Fruit fly (Drosophila melanogaster) whole organism, embryonic: Measurements from ENCODE around the gene CG3008.

Source experiments
- BEAF-32 ChIP-seq: fragments of 200-800 bp; sonication (Bioruptor generic); optimal IDR thresholded peaks from 3 replicates; lab custom pipeline; 2017; ENCODE audit warnings: missing biosample characterization, missing genetic modification characterization, mild to moderate bottlenecking, moderate library complexity, missing genetic modification reagents
- CG10543 ChIP-seq: fragments of 200-800 bp; sonication (Bioruptor generic); optimal IDR thresholded peaks from 3 replicates; lab custom pipeline; 2017; ENCODE audit warnings: missing biosample characterization, mild to moderate bottlenecking, missing genetic modification characterization, moderate library complexity
- CG12219 ChIP-seq: fragments of 200-800 bp; sonication (Bioruptor generic); optimal IDR thresholded peaks from 3 replicates; lab custom pipeline; 2018; ENCODE audit warnings: missing biosample characterization, mild to moderate bottlenecking, missing genetic modification characterization
- CG13775 ChIP-seq: fragments of 200-800 bp; sonication (Bioruptor generic); optimal IDR thresholded peaks from 3 replicates; lab custom pipeline; 2017; ENCODE audit warnings: missing biosample characterization, mild to moderate bottlenecking, missing genetic modification characterization
- CG14050 ChIP-seq: fragments of 200-800 bp; sonication (Bioruptor generic); IDR thresholded peaks from 3 replicates; pipeline ENCODE4 v1.3.6; 2022; ENCODE audit warnings: missing biosample characterization, missing genetic modification characterization
- CG15073 ChIP-seq: fragments of 200-800 bp; sonication (Bioruptor generic); optimal IDR thresholded peaks from 2 replicates; lab custom pipeline; 2016; ENCODE audit warnings: missing biosample characterization, missing genetic modification characterization
- CG1529 ChIP-seq: fragments of 200-800 bp; sonication (Bioruptor generic); optimal IDR thresholded peaks from 3 replicates; lab custom pipeline; 2018; ENCODE audit warnings: missing biosample characterization, missing genetic modification characterization
- CG15696 ChIP-seq: fragments of 200-800 bp; sonication (Bioruptor generic); optimal IDR thresholded peaks from 2 replicates; lab custom pipeline; 2019; ENCODE audit warnings: missing biosample characterization, mild to moderate bottlenecking, missing genetic modification characterization, moderate library complexity
- CG16815 ChIP-seq: fragments of 200-800 bp; sonication (Bioruptor generic); optimal IDR thresholded peaks from 3 replicates; lab custom pipeline; 2017; ENCODE audit warnings: missing biosample characterization, mild to moderate bottlenecking, missing genetic modification characterization
- CG2120 ChIP-seq: fragments of 200-800 bp; sonication (Bioruptor generic); optimal IDR thresholded peaks from 3 replicates; lab custom pipeline; 2016; ENCODE audit warnings: missing biosample characterization, missing genetic modification characterization
- CG30020 ChIP-seq: fragments of 200-800 bp; optimal IDR thresholded peaks from 2 replicates; lab custom pipeline; 2019; ENCODE audit warnings: missing biosample characterization, mild to moderate bottlenecking, missing genetic modification characterization, moderate library complexity
- CG31388 ChIP-seq: fragments of 200-800 bp; sonication (Bioruptor generic); optimal IDR thresholded peaks from 2 replicates; lab custom pipeline; 2016; ENCODE audit warnings: missing biosample characterization, missing genetic modification characterization
- CG3163 ChIP-seq: fragments of 200-800 bp; sonication (Bioruptor generic); optimal IDR thresholded peaks from 3 replicates; lab custom pipeline; 2016; ENCODE audit warnings: missing biosample characterization, missing genetic modification characterization
- CG32532 ChIP-seq: fragments of 200-800 bp; sonication (Bioruptor generic); IDR thresholded peaks from 2 replicates; pipeline ENCODE4 v1.3.6; 2022; ENCODE audit warnings: missing biosample characterization, missing genetic modification characterization
- CG3407 ChIP-seq: fragments of 200-800 bp; sonication (Bioruptor generic); optimal IDR thresholded peaks from 2 replicates; lab custom pipeline; 2018; ENCODE audit warnings: missing biosample characterization, mild to moderate bottlenecking, missing genetic modification characterization
- CG3726 ChIP-seq: fragments of 200-800 bp; sonication (Bioruptor generic); IDR thresholded peaks from 3 replicates; pipeline ENCODE4, ENCODE4 v1.3.6; 2022; ENCODE audit warnings: missing biosample characterization, missing genetic modification characterization
- CG4854 ChIP-seq: fragments of 200-800 bp; sonication (Bioruptor generic); optimal IDR thresholded peaks from 2 replicates; lab custom pipeline; 2016; ENCODE audit warnings: missing biosample characterization, missing genetic modification characterization, inconsistent platforms
- CG6272 ChIP-seq: fragments of 200-800 bp; sonication (Bioruptor generic); IDR thresholded peaks from 2 replicates; pipeline ENCODE4 v1.3.6; 2022; ENCODE audit warnings: missing biosample characterization, missing genetic modification characterization
- CG6791 ChIP-seq: fragments of 200-800 bp; sonication (Bioruptor generic); IDR thresholded peaks from 3 replicates; pipeline ENCODE4 v1.3.6; 2022; ENCODE audit warnings: missing biosample characterization, missing genetic modification characterization; ENCODE audit not compliant: partially characterized antibody
- CG9797 ChIP-seq: fragments of 200-800 bp; sonication (Bioruptor generic); optimal IDR thresholded peaks from 3 replicates; lab custom pipeline; 2018; ENCODE audit warnings: missing biosample characterization, mild to moderate bottlenecking, missing genetic modification characterization
- Dll ChIP-seq: fragments of 200-800 bp; sonication (Bioruptor generic); IDR thresholded peaks from 4 replicates; pipeline ENCODE4 v1.3.6; 2022; ENCODE audit warnings: missing biosample characterization, missing genetic modification characterization; ENCODE audit not compliant: partially characterized antibody
- Fer1 ChIP-seq: fragments of 200-800 bp; sonication (Bioruptor generic); optimal IDR thresholded peaks from 2 replicates; lab custom pipeline; 2017; ENCODE audit warnings: missing biosample characterization, mild to moderate bottlenecking, missing genetic modification characterization
- Jarid2 ChIP-seq: fragments of 200-800 bp; sonication (Bioruptor generic); optimal IDR thresholded peaks from 3 replicates; lab custom pipeline; 2017; ENCODE audit warnings: mild to moderate bottlenecking, missing biosample characterization, missing genetic modification reagents, missing genetic modification characterization
- MBD-R2 ChIP-seq: fragments of 200-800 bp; sonication (Bioruptor generic); IDR thresholded peaks from 2 replicates; pipeline ENCODE4 v1.3.6; 2022; ENCODE audit warnings: missing biosample characterization, missing genetic modification characterization
- Nf-YB ChIP-seq: fragments of 200-800 bp; sonication (Bioruptor generic); optimal IDR thresholded peaks from 3 replicates; lab custom pipeline; 2019; ENCODE audit warnings: missing biosample characterization, mild to moderate bottlenecking, missing genetic modification characterization, moderate library complexity
- Oaz ChIP-seq: fragments of 200-800 bp; sonication (Bioruptor generic); IDR thresholded peaks from 2 replicates; pipeline ENCODE4 v1.3.6; 2022; ENCODE audit warnings: missing biosample characterization, missing genetic modification characterization
- Rx ChIP-seq: fragments of 200-800 bp; sonication (Bioruptor generic); IDR thresholded peaks from 2 replicates; pipeline ENCODE4 v1.3.6; 2022; ENCODE audit warnings: missing biosample characterization, missing genetic modification characterization
- Sox100B ChIP-seq: fragments of 200-800 bp; sonication (Bioruptor generic); optimal IDR thresholded peaks from 3 replicates; lab custom pipeline; 2018; ENCODE audit warnings: missing biosample characterization, mild to moderate bottlenecking, missing genetic modification characterization
- al ChIP-seq: fragments of 200-800 bp; sonication (Bioruptor generic); IDR thresholded peaks from 2 replicates; pipeline ENCODE4 v1.3.6; 2022; ENCODE audit warnings: missing biosample characterization, missing genetic modification characterization
- az2 ChIP-seq: fragments of 200-800 bp; sonication (Bioruptor generic); optimal IDR thresholded peaks from 3 replicates; lab custom pipeline; 2016; ENCODE audit warnings: missing biosample characterization, missing genetic modification characterization
- cas ChIP-seq: fragments of 200-800 bp; sonication (Bioruptor generic); IDR thresholded peaks from 2 replicates; pipeline ENCODE4 v1.3.6; 2022; ENCODE audit warnings: missing biosample characterization, missing genetic modification characterization
- crol ChIP-seq: fragments of 200-800 bp; sonication (Bioruptor generic); IDR thresholded peaks from 2 replicates; pipeline ENCODE4 v1.3.6; 2022; ENCODE audit warnings: missing biosample characterization, missing genetic modification characterization
- cwo ChIP-seq: fragments of 200-800 bp; sonication (Bioruptor generic); optimal IDR thresholded peaks from 3 replicates; lab custom pipeline; 2017; ENCODE audit warnings: missing biosample characterization, missing genetic modification characterization, mild to moderate bottlenecking, moderate library complexity, missing genetic modification reagents
- fd102C ChIP-seq: fragments of 200-800 bp; sonication (Bioruptor generic); optimal IDR thresholded peaks from 2 replicates; lab custom pipeline; 2018; ENCODE audit warnings: missing biosample characterization, mild to moderate bottlenecking, missing genetic modification characterization, moderate library complexity
- fu2 ChIP-seq: fragments of 200-800 bp; sonication (Bioruptor generic); optimal IDR thresholded peaks from 2 replicates; lab custom pipeline; 2016; ENCODE audit warnings: missing biosample characterization, missing genetic modification characterization
- hth ChIP-seq: fragments of >200 bp; optimal IDR thresholded peaks from 2 replicates; lab custom pipeline; 2017; ENCODE audit warnings: inconsistent platforms
- ind ChIP-seq: fragments of 200-800 bp; sonication (Bioruptor generic); optimal IDR thresholded peaks from 3 replicates; lab custom pipeline; 2016; ENCODE audit warnings: missing biosample characterization, missing genetic modification characterization
- jumu ChIP-seq: fragments of 200-800 bp; sonication (Bioruptor generic); optimal IDR thresholded peaks from 3 replicates; lab custom pipeline; 2016; ENCODE audit warnings: missing biosample characterization, missing genetic modification characterization
- knrl ChIP-seq: fragments of 200-800 bp; sonication (Bioruptor generic); IDR thresholded peaks from 3 replicates; pipeline ENCODE4 v1.3.6; 2022; ENCODE audit warnings: missing biosample characterization, missing genetic modification characterization; ENCODE audit not compliant: partially characterized antibody
- maf-S ChIP-seq: fragments of 200-800 bp; sonication (Bioruptor generic); optimal IDR thresholded peaks from 2 replicates; lab custom pipeline; 2016; ENCODE audit warnings: missing biosample characterization, missing genetic modification characterization
- onecut ChIP-seq: fragments of 200-800 bp; sonication (Bioruptor generic); IDR thresholded peaks from 2 replicates; pipeline ENCODE4 v1.3.6; 2022; ENCODE audit warnings: missing biosample characterization, missing genetic modification characterization
- org-1 ChIP-seq: fragments of 200-800 bp; sonication (Bioruptor generic); optimal IDR thresholded peaks from 2 replicates; lab custom pipeline; 2017; ENCODE audit warnings: missing biosample characterization, missing genetic modification characterization
- pho ChIP-seq: fragments of 200-800 bp; sonication (Bioruptor generic); optimal IDR thresholded peaks from 2 replicates; lab custom pipeline; 2016; ENCODE audit warnings: missing biosample characterization, missing genetic modification characterization
- pita ChIP-seq: fragments of 200-800 bp; sonication (Bioruptor generic); optimal IDR thresholded peaks from 2 replicates; lab custom pipeline; 2017; ENCODE audit warnings: missing biosample characterization, mild to moderate bottlenecking, missing genetic modification characterization
- pnt ChIP-seq: fragments of 200-800 bp; sonication (Bioruptor generic); optimal IDR thresholded peaks from 3 replicates; lab custom pipeline; 2016; ENCODE audit warnings: missing biosample characterization, missing genetic modification characterization
- prd ChIP-seq, 3 experiments: fragments of >200 bp in 2 of 3; fragments of 200-800 bp in 1 of 3; sonication (Bioruptor generic) in 1 of 3; optimal IDR thresholded peaks in 2 of 3; IDR thresholded peaks in 1 of 3; 2 replicates in 2 of 3; 3 replicates in 1 of 3; pipeline versions ENCODE4 v1.3.6 to Lab custom; 2017 to 2022; ENCODE audit warnings: missing biosample characterization in 1 of 3, missing genetic modification characterization in 1 of 3
- schlank ChIP-seq: fragments of 200-800 bp; sonication (Bioruptor generic); optimal IDR thresholded peaks from 2 replicates; lab custom pipeline; 2018; ENCODE audit warnings: missing biosample characterization, mild to moderate bottlenecking, missing genetic modification characterization
- sens ChIP-seq: fragments of 200-800 bp; sonication (Bioruptor generic); peaks from one replicate; lab custom pipeline; 2016; ENCODE audit warnings: missing biosample characterization, missing genetic modification characterization
- sens-2 ChIP-seq: fragments of 200-800 bp; sonication (Bioruptor generic); IDR thresholded peaks from 2 replicates; pipeline ENCODE4 v1.3.6; 2022; ENCODE audit warnings: missing biosample characterization, missing genetic modification characterization
- sisA ChIP-seq: fragments of 200-800 bp; sonication (Bioruptor generic); IDR thresholded peaks from 2 replicates; pipeline ENCODE4 v1.3.6; 2022; ENCODE audit warnings: missing biosample characterization, missing genetic modification characterization
- slbo ChIP-seq: fragments of 200-800 bp; sonication (Bioruptor generic); IDR thresholded peaks from 2 replicates; pipeline ENCODE4 v1.3.6; 2022; ENCODE audit warnings: missing biosample characterization, missing genetic modification characterization
- tx ChIP-seq: fragments of 200-800 bp; sonication (Bioruptor generic); optimal IDR thresholded peaks from 2 replicates; lab custom pipeline; 2016; ENCODE audit warnings: missing biosample characterization, missing genetic modification characterization

CG3008 gene

DNA sequence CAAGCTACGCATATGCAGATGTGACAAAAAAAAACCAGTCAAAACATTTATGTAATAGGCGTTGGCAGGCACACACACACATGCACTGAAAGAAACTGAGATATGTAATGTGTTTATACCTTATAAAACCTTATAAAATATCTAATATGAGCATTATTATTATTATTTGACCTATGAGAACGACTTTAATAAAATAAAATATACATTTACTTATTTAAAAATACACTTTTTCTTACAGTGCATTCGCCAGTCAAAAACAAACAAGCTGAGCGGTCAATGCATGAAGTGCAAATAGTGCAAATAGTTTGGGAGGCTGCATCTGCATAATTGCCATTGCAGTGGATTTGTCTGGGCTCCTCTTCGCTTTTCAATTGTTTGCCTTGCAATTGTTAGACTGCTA lies 24.9 kb downstream of the CG3008 start (continued):
- TF ChIP-seq sens-2 (GFP tag; lab: Robert Waterston, UW) (peak; percentile 68; the same call in 1 of the 2 replicates), cwo (GFP tag; lab: Kevin White, UChicago) (peak; percentile 35), hth (lab: Kevin White, UChicago) (no peak), CG15073 (GFP tag; lab: Kevin White, UChicago) (no peak), cas (GFP tag; lab: Robert Waterston, UW) (no peak), BEAF-32 (no peak), CG12219 (peak; percentile 67), Nf-YB (GFP tag; lab: Kevin White, UChicago) (peak; percentile 51), CG6272 (GFP tag; lab: Robert Waterston, UW) (no peak), crol (GFP tag; lab: Robert Waterston, UW) (no peak), al (no peak), az2 (GFP tag; lab: Kevin White, UChicago) (peak; percentile 74), CG9797 (GFP tag; lab: Kevin White, UChicago) (no peak), CG4854 (peak; percentile 40), tx (no peak), CG13775 (GFP tag; lab: Kevin White, UChicago) (no peak), Fer1 (peak; percentile 79), Oaz (GFP tag; lab: Robert Waterston, UW) (peak; percentile 23; the same call in 1 of the 2 replicates), sisA (peak; percentile 78), sens (GFP tag; lab: Kevin White, UChicago) (peak; percentile 90), fu2 (no peak), CG30020 (peak; percentile 8), Rx (GFP tag; lab: Robert Waterston, UW) (no peak), jumu (no peak), Dll (no peak), CG3407 (GFP tag; lab: Kevin White, UChicago) (peak; percentile 75), ind (GFP tag; lab: Kevin White, UChicago) (peak; percentile 54), CG1529 (peak; percentile 68), slbo (GFP tag; lab: Robert Waterston, UW) (peak; percentile 49; the same call in 1 of the 2 replicates), CG16815 (no peak), fd102C (GFP tag; lab: Kevin White, UChicago) (no peak), maf-S (GFP tag; lab: Kevin White, UChicago) (no peak), onecut (GFP tag; lab: Robert Waterston, UW) (peak; percentile 60), Jarid2 (peak; percentile 17), knrl (GFP tag; lab: Robert Waterston, UW) (no peak), CG3163 (GFP tag; lab: Kevin White, UChicago) (no peak), prd (optimal IDR thresholded peaks at IDR 0.05; lab: Kevin White, UChicago) (no peak), prd (GFP tag; IDR thresholded peaks at IDR 0.05; lab: Robert Waterston, UW) (peak; percentile 67), pnt (GFP tag; lab: Kevin White, UChicago) (no peak), CG32532 (GFP tag; lab: Robert Waterston, UW) (no peak), schlank (no peak), Sox100B (GFP tag; lab: Kevin White, UChicago) (peak; percentile 87), CG31388 (GFP tag; lab: Kevin White, UChicago) (no peak), MBD-R2 (GFP tag; lab: Robert Waterston, UW) (no peak), CG6791 (GFP tag; lab: Robert Waterston, UW) (no peak), pita (GFP tag; lab: Kevin White, UChicago) (no peak), org-1 (peak; percentile 62), CG2120 (no peak), pho (no peak), CG3726 (peak; percentile 69; the same call in 1 of the 3 replicates), CG15696 (tag; lab: Kevin White, UChicago) (peak; percentile 8), CG14050 (peak; percentile 76), CG10543 (GFP tag; lab: Kevin White, UChicago) (no peak)
